Fruit fly (Drosophila melanogaster) whole organism, embryonic: ENCODE measurements around the gene fusl.

Experiments used
- CG10543 ChIP-seq: fragments of 200-800 bp; sonication (Bioruptor generic); optimal IDR thresholded peaks from 3 replicates; lab custom pipeline; 2017; ENCODE audit warnings: missing biosample characterization, mild to moderate bottlenecking, missing genetic modification characterization, moderate library complexity
- CG12236 ChIP-seq: fragments of 200-800 bp; sonication (Bioruptor generic); optimal IDR thresholded peaks from 2 replicates; lab custom pipeline; 2016; ENCODE audit warnings: missing biosample characterization, missing genetic modification characterization
- CG12659 ChIP-seq: fragments of 200-800 bp; sonication (Bioruptor generic); optimal IDR thresholded peaks from 3 replicates; lab custom pipeline; 2017; ENCODE audit warnings: mild to moderate bottlenecking, missing biosample characterization, missing genetic modification reagents, missing genetic modification characterization
- CG12744 ChIP-seq: fragments of 200-800 bp; sonication (Bioruptor generic); optimal IDR thresholded peaks from 2 replicates; lab custom pipeline; 2016; ENCODE audit warnings: missing biosample characterization, missing genetic modification characterization
- CG14014 ChIP-seq: fragments of 200-800 bp; sonication (Bioruptor generic); IDR thresholded peaks from 2 replicates; pipeline ENCODE4 v1.3.6; 2022; ENCODE audit warnings: missing biosample characterization, missing genetic modification characterization
- CG14710 ChIP-seq: fragments of 200-800 bp; sonication (Bioruptor generic); optimal IDR thresholded peaks from 3 replicates; lab custom pipeline; 2019; ENCODE audit warnings: missing biosample characterization, mild to moderate bottlenecking, missing genetic modification characterization, moderate library complexity
- CG17361 ChIP-seq: fragments of 200-800 bp; sonication (Bioruptor generic); IDR thresholded peaks from 3 replicates; pipeline ENCODE4 v1.3.6; 2022; ENCODE audit warnings: missing biosample characterization, missing genetic modification characterization
- CG17802 ChIP-seq: fragments of 200-800 bp; sonication (Bioruptor generic); optimal IDR thresholded peaks from 2 replicates; lab custom pipeline; 2018; ENCODE audit warnings: missing biosample characterization, mild to moderate bottlenecking, missing genetic modification characterization, moderate library complexity
- CG18599 ChIP-seq: fragments of 200-800 bp; sonication (Bioruptor generic); optimal IDR thresholded peaks from 3 replicates; lab custom pipeline; 2017; ENCODE audit warnings: missing biosample characterization, missing genetic modification characterization, mild to moderate bottlenecking, moderate library complexity, missing genetic modification reagents
- CG18619 ChIP-seq: fragments of 200-800 bp; sonication (Bioruptor generic); optimal IDR thresholded peaks from 3 replicates; lab custom pipeline; 2017; ENCODE audit warnings: missing biosample characterization, mild to moderate bottlenecking, missing genetic modification characterization
- CG3065 ChIP-seq: fragments of 200-800 bp; sonication (Bioruptor generic); optimal IDR thresholded peaks from 2 replicates; lab custom pipeline; 2016; ENCODE audit warnings: missing biosample characterization, missing genetic modification characterization
- CG3726 ChIP-seq: fragments of 200-800 bp; sonication (Bioruptor generic); IDR thresholded peaks from 3 replicates; pipeline ENCODE4, ENCODE4 v1.3.6; 2022; ENCODE audit warnings: missing biosample characterization, missing genetic modification characterization
- CG43689 ChIP-seq: fragments of 200-800 bp; sonication (Bioruptor generic); IDR thresholded peaks from 2 replicates; pipeline ENCODE4 v1.3.6; 2022; ENCODE audit warnings: missing biosample characterization, missing genetic modification characterization
- CG5180 ChIP-seq: fragments of 200-800 bp; sonication (Bioruptor generic); optimal IDR thresholded peaks from 3 replicates; lab custom pipeline; 2017; ENCODE audit warnings: missing biosample characterization, missing genetic modification characterization, mild to moderate bottlenecking, moderate library complexity, missing genetic modification reagents
- CG7963 ChIP-seq: fragments of 200-800 bp; sonication (Bioruptor generic); IDR thresholded peaks from 3 replicates; pipeline ENCODE4 v1.3.6; 2022; ENCODE audit warnings: missing biosample characterization, missing genetic modification characterization; ENCODE audit not compliant: partially characterized antibody
- CG9437 ChIP-seq: fragments of 200-800 bp; sonication (Bioruptor generic); optimal IDR thresholded peaks from 2 replicates; lab custom pipeline; 2018; ENCODE audit warnings: missing biosample characterization, mild to moderate bottlenecking, missing genetic modification characterization
- Drgx ChIP-seq: fragments of 200-800 bp; sonication (Bioruptor generic); IDR thresholded peaks from 2 replicates; pipeline ENCODE4 v1.3.6; 2022; ENCODE audit warnings: missing biosample characterization, missing genetic modification characterization
- Elba2 ChIP-seq: fragments of 200-800 bp; sonication (Bioruptor generic); optimal IDR thresholded peaks from 3 replicates; lab custom pipeline; 2016; ENCODE audit warnings: missing biosample characterization, missing genetic modification characterization
- Ets97D ChIP-seq: fragments of 200-800 bp; sonication (Bioruptor generic); optimal IDR thresholded peaks from 3 replicates; lab custom pipeline; 2016; ENCODE audit warnings: missing biosample characterization, missing genetic modification characterization
- Gug ChIP-seq: fragments of 200-800 bp; sonication (Bioruptor generic); IDR thresholded peaks from 4 replicates; pipeline ENCODE4 v1.3.6; 2022; ENCODE audit warnings: missing biosample characterization, missing genetic modification characterization
- Hmr ChIP-seq: fragments of 200-800 bp; sonication (Bioruptor generic); optimal IDR thresholded peaks from 3 replicates; lab custom pipeline; 2017; ENCODE audit warnings: mild to moderate bottlenecking, missing biosample characterization, missing genetic modification reagents, missing genetic modification characterization
- Jarid2 ChIP-seq: fragments of 200-800 bp; sonication (Bioruptor generic); optimal IDR thresholded peaks from 3 replicates; lab custom pipeline; 2017; ENCODE audit warnings: mild to moderate bottlenecking, missing biosample characterization, missing genetic modification reagents, missing genetic modification characterization
- MESR4 ChIP-seq: fragments of 200-800 bp; sonication (Bioruptor generic); optimal IDR thresholded peaks from 2 replicates; lab custom pipeline; 2018; ENCODE audit warnings: missing biosample characterization, mild to moderate bottlenecking, missing genetic modification characterization, moderate library complexity
- Med ChIP-seq: fragments of 200-800 bp; sonication (Bioruptor generic); peaks from one replicate; lab custom pipeline; 2016; ENCODE audit warnings: missing biosample characterization, missing genetic modification characterization, mild to moderate bottlenecking, inconsistent platforms, moderate library complexity
- Mes4 ChIP-seq: fragments of 200-800 bp; sonication (Bioruptor generic); optimal IDR thresholded peaks from 2 replicates; lab custom pipeline; 2016; ENCODE audit warnings: missing biosample characterization, missing genetic modification characterization
- Opbp ChIP-seq: fragments of 200-800 bp; sonication (Bioruptor generic); IDR thresholded peaks from 3 replicates; pipeline ENCODE4 v1.3.6; 2022; ENCODE audit warnings: missing biosample characterization, missing genetic modification characterization; ENCODE audit not compliant: partially characterized antibody
- Trl ChIP-seq, 3 experiments: fragments of >200 bp in 2 of 3; fragments of 200-800 bp in 1 of 3; sonication (Bioruptor generic) in 1 of 3; optimal IDR thresholded peaks; 2 replicates in 1 of 3; 3 replicates in 2 of 3; lab custom pipeline; 2016 to 2017; ENCODE audit warnings: missing biosample characterization in 1 of 3, missing genetic modification characterization in 1 of 3
- ase ChIP-seq: fragments of 200-800 bp; sonication (Bioruptor generic); IDR thresholded peaks from 3 replicates; pipeline ENCODE4 v1.3.6; 2022; ENCODE audit warnings: missing biosample characterization, missing genetic modification characterization
- ash1 ChIP-seq: fragments of 200-800 bp; sonication (Bioruptor generic); optimal IDR thresholded peaks from 2 replicates; lab custom pipeline; 2018; ENCODE audit warnings: missing biosample characterization, mild to moderate bottlenecking, missing genetic modification characterization
- bsh ChIP-seq, 2 experiments: fragments of 200-800 bp; sonication (Bioruptor generic); optimal IDR thresholded peaks; 2 replicates each; lab custom pipeline; 2017 to 2018; ENCODE audit warnings: mild to moderate bottlenecking in 2 of 2, missing biosample characterization in 2 of 2, missing genetic modification characterization in 2 of 2, moderate library complexity in 1 of 2
- corto ChIP-seq: fragments of 200-800 bp; sonication (Bioruptor generic); optimal IDR thresholded peaks from 2 replicates; lab custom pipeline; 2016; ENCODE audit warnings: missing biosample characterization, mild to moderate bottlenecking, missing genetic modification characterization, moderate library complexity
- esg ChIP-seq: fragments of 200-800 bp; sonication (Bioruptor generic); conservative IDR thresholded peaks from 2 replicates; pipeline ENCODE4 v1.3.6; 2022; ENCODE audit warnings: missing biosample characterization, missing genetic modification characterization
- gsb-n ChIP-seq: fragments of 200-800 bp; sonication (Bioruptor generic); optimal IDR thresholded peaks from 3 replicates; lab custom pipeline; 2018; ENCODE audit warnings: missing biosample characterization, mild to moderate bottlenecking, missing genetic modification characterization
- h ChIP-seq: fragments of >200 bp; optimal IDR thresholded peaks from 2 replicates; lab custom pipeline; 2017
- insv ChIP-seq, 2 experiments: fragments of 200-800 bp; sonication (Bioruptor generic); optimal IDR thresholded peaks; 3 replicates each; lab custom pipeline; 2016 to 2018; ENCODE audit warnings: missing biosample characterization in 2 of 2, missing genetic modification characterization in 2 of 2
- lbe ChIP-seq: fragments of 200-800 bp; sonication (Bioruptor generic); optimal IDR thresholded peaks from 2 replicates; lab custom pipeline; 2016; ENCODE audit warnings: missing biosample characterization, mild to moderate bottlenecking, missing genetic modification characterization
- mirr ChIP-seq: fragments of 200-800 bp; sonication (Bioruptor generic); optimal IDR thresholded peaks from 3 replicates; lab custom pipeline; 2018; ENCODE audit warnings: missing biosample characterization, mild to moderate bottlenecking, missing genetic modification characterization
- nom ChIP-seq: fragments of 200-800 bp; sonication (Bioruptor generic); optimal IDR thresholded peaks from 2 replicates; lab custom pipeline; 2017; ENCODE audit warnings: missing biosample characterization, missing genetic modification characterization, mild to moderate bottlenecking, moderate library complexity, missing genetic modification reagents
- pzg ChIP-seq: fragments of 200-800 bp; sonication (Bioruptor generic); optimal IDR thresholded peaks from 3 replicates; lab custom pipeline; 2018; ENCODE audit warnings: missing biosample characterization, mild to moderate bottlenecking, missing genetic modification characterization, moderate library complexity
- tio ChIP-seq: fragments of 200-800 bp; sonication (Bioruptor generic); optimal IDR thresholded peaks from 2 replicates; lab custom pipeline; 2017; ENCODE audit warnings: missing biosample characterization, missing genetic modification characterization, inconsistent platforms
- tll ChIP-seq, 2 experiments: fragments of 200-800 bp in 1 of 2; fragments of >200 bp in 1 of 2; sonication (Bioruptor generic) in 1 of 2; optimal IDR thresholded peaks; 2 replicates each; lab custom pipeline; 2017 to 2019; ENCODE audit warnings: missing biosample characterization in 2 of 2, missing genetic modification characterization in 2 of 2, mild to moderate bottlenecking in 1 of 2, moderate library complexity in 1 of 2
- zen ChIP-seq: fragments of 200-800 bp; sonication (Bioruptor generic); optimal IDR thresholded peaks from 3 replicates; lab custom pipeline; 2018; ENCODE audit warnings: missing biosample characterization, mild to moderate bottlenecking, missing genetic modification characterization, moderate library complexity
- zen2 ChIP-seq: fragments of 200-800 bp; sonication (Bioruptor generic); IDR thresholded peaks from 3 replicates; pipeline ENCODE4 v1.3.6; 2022; ENCODE audit warnings: missing biosample characterization, missing genetic modification characterization; ENCODE audit not compliant: partially characterized antibody

Gene fusl

dm6 chr2L:5288262-5288621 lies 49.6 kb downstream of the fusl start (continued):
- no peak for TF ChIP-seq tio (GFP tag; lab: Kevin White, UChicago)

- peak; percentile 60; the same call in 1 of the 2 replicates for TF ChIP-seq Drgx (GFP tag; lab: Robert Waterston, UW)
- no peak for TF ChIP-seq CG12659 (GFP tag; lab: Kevin White, UChicago)
- no peak for TF ChIP-seq gsb-n
- TF ChIP-seq tll (GFP tag; optimal IDR thresholded peaks at IDR 0.05; lab: Kevin White, UChicago), result no peak
- no peak for TF ChIP-seq CG18619 (GFP tag; lab: Kevin White, UChicago)
- no peak for TF ChIP-seq Hmr (GFP tag; lab: Kevin White, UChicago)
- no peak for TF ChIP-seq CG43689 (GFP tag; lab: Robert Waterston, UW)
- peak in 1 of 2 experiments; percentile 88 for TF ChIP-seq bsh (GFP tag; optimal IDR thresholded peaks at IDR 0.05; lab: Kevin White, UChicago)
- TF ChIP-seq CG3065 (GFP tag; lab: Kevin White, UChicago), result no peak
- TF ChIP-seq CG3726 (GFP tag; lab: Robert Waterston, UW), result no peak
- TF ChIP-seq corto (GFP tag; lab: Kevin White, UChicago), result peak; percentile 44
- TF ChIP-seq lbe (GFP tag; lab: Kevin White, UChicago), result peak; percentile 74
- no peak for TF ChIP-seq CG9437 (GFP tag; lab: Kevin White, UChicago)
- TF ChIP-seq ase, result no peak
- TF ChIP-seq CG17802 (tag; lab: Kevin White, UChicago), result no peak
- peak; percentile 94 for TF ChIP-seq nom (GFP tag; lab: Kevin White, UChicago)
- TF ChIP-seq mirr (GFP tag; lab: Kevin White, UChicago), result no peak
- TF ChIP-seq Med (GFP tag; lab: Kevin White, UChicago), result peak; percentile 49
- TF ChIP-seq CG10543, result no peak
- no peak for TF ChIP-seq pzg (GFP tag; lab: Kevin White, UChicago)
- peak; percentile 6 for TF ChIP-seq CG5180 (GFP tag; lab: Kevin White, UChicago)
- no peak for TF ChIP-seq Ets97D (GFP tag; lab: Kevin White, UChicago)
- no peak for TF ChIP-seq Opbp (GFP tag; lab: Robert Waterston, UW)
- TF ChIP-seq CG12744, result no peak
- TF ChIP-seq Elba2, result no peak
- TF ChIP-seq CG12236, result no peak
- no peak for TF ChIP-seq CG14014 (GFP tag; lab: Robert Waterston, UW)
- no peak for TF ChIP-seq Trl (optimal IDR thresholded peaks at IDR 0.05; lab: Kevin White, UChicago)
- TF ChIP-seq Trl (GFP tag; optimal IDR thresholded peaks at IDR 0.05; lab: Kevin White, UChicago), result no peak
Measured at dm6 chr2L:5287599-5288261, 50.1 kb downstream of the fusl start.

dm6 chr2L:5286572-5286971 lies 51.3 kb downstream of the fusl start:
- TF ChIP-seq Jarid2 (GFP tag; lab: Kevin White, UChicago) (no peak), h (no peak), MESR4 (GFP tag; lab: Kevin White, UChicago) (no peak), Gug (GFP tag; lab: Robert Waterston, UW) (no peak), Mes4 (GFP tag; lab: Kevin White, UChicago) (no peak), Med (GFP tag; lab: Kevin White, UChicago) (peak; percentile 68), CG14710 (tag; lab: Kevin White, UChicago) (no peak), insv (GFP tag; optimal IDR thresholded peaks at IDR 0.05; lab: Kevin White, UChicago) (no peak), CG17361 (GFP tag; lab: Robert Waterston, UW) (no peak), tio (GFP tag; lab: Kevin White, UChicago) (no peak), ash1 (GFP tag; lab: Kevin White, UChicago) (no peak), zen (tag; lab: Kevin White, UChicago) (no peak), CG12744 (no peak), esg (no peak), CG7963 (GFP tag; lab: Robert Waterston, UW) (0 out of 3 replicates have a peak, but pooled peaks have one; percentile 35), CG18599 (GFP tag; lab: Kevin White, UChicago) (no peak), zen2 (no peak)
